Worm (Caenorhabditis elegans) whole organism, L1 larva: ENCODE results near the gene Y75B12B.13.
A peak's percentile ranks its signal among the peaks of the same experiment; 100 is the strongest.

Experiments used
- C16A3.4 ChIP-seq: fragments of 150-350 bp; optimal IDR thresholded peaks from 2 replicates; lab custom pipeline; 2014; ENCODE audit warnings: missing biosample characterization, missing genetic modification characterization
- C34B4.2 ChIP-seq: sonication (generic microtip); optimal IDR thresholded peaks from 2 replicates; lab custom pipeline; 2017; ENCODE audit warnings: mild to moderate bottlenecking, missing genetic modification characterization, missing compliant biosample characterization
- F16B12.6 ChIP-seq: fragments of 150-350 bp; optimal IDR thresholded peaks from 2 replicates; lab custom pipeline; 2014; ENCODE audit warnings: missing biosample characterization, missing genetic modification characterization
- blmp-1 ChIP-seq: fragments of 150-350 bp; optimal IDR thresholded peaks from 2 replicates; lab custom pipeline; 2014; ENCODE audit warnings: missing biosample characterization, missing genetic modification characterization
- ceh-63 ChIP-seq: fragments of 200-800 bp; sonication (Bioruptor generic); optimal IDR thresholded peaks from 2 replicates; lab custom pipeline; 2018; ENCODE audit warnings: mild to moderate bottlenecking, missing genetic modification characterization, missing compliant biosample characterization
- ceh-8 ChIP-seq: fragments of 200-800 bp; sonication (Bioruptor generic); optimal IDR thresholded peaks from 2 replicates; lab custom pipeline; 2018; ENCODE audit warnings: mild to moderate bottlenecking, missing genetic modification characterization, moderate library complexity, missing compliant biosample characterization
- ceh-82 ChIP-seq, 3 experiments: fragments of 150-350 bp in 1 of 3; sonication (generic microtip) in 2 of 3; optimal IDR thresholded peaks; 2 replicates each; lab custom pipeline; 2014 to 2017; ENCODE audit warnings: missing biosample characterization in 3 of 3, missing genetic modification characterization in 3 of 3
- ceh-90 ChIP-seq: sonication (generic microtip); optimal IDR thresholded peaks from 2 replicates; lab custom pipeline; 2016; ENCODE audit warnings: missing genetic modification characterization, missing compliant biosample characterization
- ces-1 ChIP-seq: fragments of 150-350 bp; optimal IDR thresholded peaks from 2 replicates; lab custom pipeline; 2014; ENCODE audit warnings: missing biosample characterization, missing genetic modification reagents, missing genetic modification characterization
- dsc-1 ChIP-seq: sonication (generic microtip); optimal IDR thresholded peaks from 2 replicates; lab custom pipeline; 2016; ENCODE audit warnings: mild to moderate bottlenecking, missing genetic modification characterization, missing compliant biosample characterization
- egl-13 ChIP-seq: sonication (generic microtip); optimal IDR thresholded peaks from 2 replicates; lab custom pipeline; 2016; ENCODE audit warnings: missing genotype, missing genetic modification reagents, missing genetic modification characterization, missing compliant biosample characterization
- egl-27 ChIP-seq, 2 experiments: fragments of 150-350 bp in 1 of 2; sonication (generic microtip); optimal IDR thresholded peaks; 3 replicates each; lab custom pipeline; 2017 to 2018; ENCODE audit warnings: missing biosample characterization in 2 of 2, missing genetic modification characterization in 2 of 2, missing genetic modification reagents in 2 of 2
- fkh-10 ChIP-seq: sonication (generic microtip); optimal IDR thresholded peaks from 2 replicates; lab custom pipeline; 2017; ENCODE audit warnings: missing biosample characterization, missing genetic modification reagents, missing genetic modification characterization
- fkh-8 ChIP-seq: sonication (generic microtip); optimal IDR thresholded peaks from 2 replicates; lab custom pipeline; 2016; ENCODE audit warnings: mild to moderate bottlenecking, missing genetic modification characterization, missing compliant biosample characterization
- fos-1 ChIP-seq: fragments of 150-350 bp; optimal IDR thresholded peaks from 2 replicates; lab custom pipeline; 2014; ENCODE audit warnings: missing biosample characterization, missing genetic modification characterization
- grh-1 ChIP-seq: fragments of 200-800 bp; sonication (Bioruptor generic); IDR thresholded peaks from 2 replicates; pipeline ENCODE4 v1.3.6; 2022; ENCODE audit warnings: missing genetic modification reagents, missing genetic modification characterization, missing compliant biosample characterization
- hlh-17 ChIP-seq: fragments of 200-800 bp; sonication (Bioruptor generic); optimal IDR thresholded peaks from 2 replicates; lab custom pipeline; 2018; ENCODE audit warnings: missing genetic modification characterization, mild to moderate bottlenecking, missing compliant biosample characterization, moderate library complexity, borderline replicate concordance
- hlh-4 ChIP-seq: sonication (generic microtip); optimal IDR thresholded peaks from 2 replicates; lab custom pipeline; 2016; ENCODE audit warnings: mild to moderate bottlenecking, missing genetic modification characterization, missing compliant biosample characterization
- jun-1 ChIP-seq: fragments of 150-350 bp; optimal IDR thresholded peaks from 2 replicates; lab custom pipeline; 2014; ENCODE audit warnings: missing biosample characterization, missing genetic modification reagents, missing genetic modification characterization
- lin-13 ChIP-seq: fragments of 150-350 bp; optimal IDR thresholded peaks from 2 replicates; lab custom pipeline; 2014; ENCODE audit warnings: missing biosample characterization, missing genetic modification reagents, missing genetic modification characterization
- lin-15B ChIP-seq: fragments of 150-350 bp; sonication (generic microtip); optimal IDR thresholded peaks from 3 replicates; lab custom pipeline; 2014; ENCODE audit warnings: missing biosample characterization, missing genetic modification characterization
- lin-35 ChIP-seq, 2 experiments: fragments of 150-350 bp; optimal IDR thresholded peaks; 2 replicates each; lab custom pipeline; 2014; ENCODE audit warnings: missing biosample characterization in 2 of 2, missing genetic modification characterization in 2 of 2, missing genetic modification reagents in 2 of 2
- nhr-11 ChIP-seq: fragments of 150-350 bp; optimal IDR thresholded peaks from 2 replicates; lab custom pipeline; 2014; ENCODE audit warnings: missing biosample characterization, missing genetic modification characterization
- nhr-19 ChIP-seq: fragments of 200-800 bp; sonication (Bioruptor generic); conservative IDR thresholded peaks from 2 replicates; pipeline ENCODE4 v1.3.6; 2022; ENCODE audit warnings: missing genetic modification characterization, missing compliant biosample characterization
- nhr-20 ChIP-seq: sonication (generic microtip); optimal IDR thresholded peaks from 2 replicates; lab custom pipeline; 2016; ENCODE audit warnings: mild to moderate bottlenecking, missing genetic modification characterization, missing compliant biosample characterization
- nhr-237 ChIP-seq: fragments of 150-350 bp; optimal IDR thresholded peaks from 2 replicates; lab custom pipeline; 2014; ENCODE audit warnings: missing biosample characterization, missing genetic modification characterization
- nhr-47 ChIP-seq: sonication (generic microtip); optimal IDR thresholded peaks from 2 replicates; lab custom pipeline; 2016; ENCODE audit warnings: mild to moderate bottlenecking, missing genetic modification characterization, moderate library complexity, missing compliant biosample characterization
- nhr-71 ChIP-seq: sonication (generic microtip); optimal IDR thresholded peaks from 2 replicates; lab custom pipeline; 2016; ENCODE audit warnings: mild to moderate bottlenecking, missing genetic modification characterization, moderate library complexity, missing compliant biosample characterization
- nhr-85 ChIP-seq: sonication (generic microtip); peaks from one replicate; lab custom pipeline; 2016; ENCODE audit warnings: missing genetic modification characterization, inconsistent platforms, missing compliant biosample characterization
- nhr-90 ChIP-seq: sonication (generic microtip); optimal IDR thresholded peaks from 2 replicates; lab custom pipeline; 2016; ENCODE audit warnings: mild to moderate bottlenecking, missing genetic modification characterization, missing compliant biosample characterization; ENCODE audit not compliant: poor library complexity
- pag-3 ChIP-seq: sonication (generic microtip); optimal IDR thresholded peaks from 2 replicates; lab custom pipeline; 2017; ENCODE audit warnings: missing genetic modification characterization, mild to moderate bottlenecking, missing compliant biosample characterization, antibody characterized with exemption, borderline replicate concordance; ENCODE audit not compliant: insufficient read depth
- pqm-1 ChIP-seq: sonication (generic microtip); optimal IDR thresholded peaks from 3 replicates; lab custom pipeline; 2017; ENCODE audit warnings: missing biosample characterization, missing genetic modification characterization
- snpc-4 ChIP-seq: fragments of 150-350 bp; optimal IDR thresholded peaks from 2 replicates; lab custom pipeline; 2014; ENCODE audit warnings: missing biosample characterization, missing genetic modification characterization
- snu-23 ChIP-seq: sonication (generic microtip); optimal IDR thresholded peaks from 2 replicates; lab custom pipeline; 2016; ENCODE audit warnings: missing genetic modification characterization, missing compliant biosample characterization
- swsn-7 ChIP-seq: sonication (generic microtip); optimal IDR thresholded peaks from 2 replicates; lab custom pipeline; 2016; ENCODE audit warnings: missing genetic modification characterization, missing compliant biosample characterization
- tlp-1 ChIP-seq: fragments of 150-350 bp; optimal IDR thresholded peaks from 2 replicates; lab custom pipeline; 2014; ENCODE audit warnings: missing biosample characterization, missing genetic modification characterization
- unc-86 ChIP-seq: sonication (generic microtip); optimal IDR thresholded peaks from 2 replicates; lab custom pipeline; 2016; ENCODE audit warnings: missing genetic modification characterization, missing compliant biosample characterization
- unc-98 ChIP-seq: fragments of 200-800 bp; sonication (Bioruptor generic); IDR thresholded peaks from 2 replicates; pipeline ENCODE4 v1.3.6; 2022; ENCODE audit warnings: missing genetic modification characterization, missing compliant biosample characterization
- vab-15 ChIP-seq: sonication (generic microtip); optimal IDR thresholded peaks from 2 replicates; lab custom pipeline; 2017; ENCODE audit warnings: missing genotype, mild to moderate bottlenecking, missing genetic modification characterization, missing compliant biosample characterization
- xbp-1 ChIP-seq: sonication (generic microtip); optimal IDR thresholded peaks from 2 replicates; lab custom pipeline; 2016; ENCODE audit warnings: missing genetic modification characterization, missing compliant biosample characterization
- zip-4 ChIP-seq: fragments of 200-800 bp; sonication (Bioruptor generic); optimal IDR thresholded peaks from 2 replicates; lab custom pipeline; 2018; ENCODE audit warnings: mild to moderate bottlenecking, missing genetic modification characterization, moderate library complexity, missing compliant biosample characterization
- ztf-11 ChIP-seq, 2 experiments: sonication (generic microtip); optimal IDR thresholded peaks; 2 replicates each; lab custom pipeline; 2016 to 2017; ENCODE audit warnings: missing genetic modification characterization in 2 of 2, missing biosample characterization in 1 of 2, missing compliant biosample characterization in 1 of 2

Y75B12B.13 gene

DNA sequence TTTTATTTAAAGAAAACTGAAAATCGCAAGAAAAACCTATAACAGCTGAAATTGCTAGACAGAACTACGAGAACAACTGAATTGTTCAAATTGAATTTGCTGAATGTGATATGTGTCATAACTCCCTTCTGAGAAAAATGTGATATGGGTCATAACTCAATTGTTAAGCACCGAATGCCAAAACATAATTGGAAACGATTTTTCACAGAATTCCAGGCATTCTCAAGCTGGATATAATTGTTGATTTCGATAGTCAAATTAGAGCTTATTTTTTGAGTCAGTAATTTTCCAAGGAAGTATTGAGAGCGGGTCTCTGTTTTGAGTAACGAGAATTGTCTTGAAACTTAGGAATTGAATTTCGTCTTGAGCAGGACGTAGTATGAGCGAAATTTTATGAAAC lies 11.9 kb downstream of the Y75B12B.13 start:
- TF ChIP-seq lin-15B (tag; lab: Kevin White, UChicago) (no peak), unc-98 (GFP tag; lab: Robert Waterston, UW) (no peak), hlh-4 (peak; percentile 54), zip-4 (GFP tag; lab: Kevin White, UChicago) (no peak), nhr-11 (tag; lab: Kevin White, UChicago) (peak; percentile 13), unc-86 (tag; lab: Kevin White, UChicago) (no peak), pag-3 (tag; lab: Kevin White, UChicago) (no peak), ceh-82 (tag; optimal IDR thresholded peaks at IDR 0.05; lab: Kevin White, UChicago) (no peak), tlp-1 (no peak), nhr-71 (peak; percentile 59), jun-1 (tag; lab: Kevin White, UChicago) (no peak), nhr-47 (tag; lab: Kevin White, UChicago) (peak; percentile 62), lin-13 (GFP tag; lab: Kevin White, UChicago) (no peak), xbp-1 (no peak), fkh-8 (tag; lab: Kevin White, UChicago) (peak; percentile 58)

DNA sequence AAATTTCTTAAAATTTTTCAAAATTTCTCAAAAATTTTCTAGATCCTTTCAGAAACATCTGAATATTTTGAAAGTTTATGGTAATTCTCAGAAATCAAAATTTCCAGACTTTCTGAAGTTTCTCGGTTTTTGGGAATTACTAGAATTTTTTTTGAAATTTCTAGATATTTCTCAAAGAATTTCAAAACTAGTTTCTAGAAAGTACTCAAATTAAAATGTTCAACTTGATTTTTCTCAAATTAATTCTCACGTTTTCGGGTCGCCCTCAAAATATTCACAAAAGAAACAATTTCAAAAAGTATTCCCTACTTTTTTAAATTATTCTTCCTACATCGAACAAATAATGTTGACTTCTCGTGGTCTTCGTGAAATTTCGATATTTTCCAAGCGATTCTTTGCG lies 14.1 kb downstream of the Y75B12B.13 start, which contains the start of gene T09F5.10:
Gene T09F5.10 (plus strand): TSS at position 301 of the 400 bp plus-strand sequence.
- TF ChIP-seq ceh-8 (GFP tag; lab: Kevin White, UChicago) (no peak), F16B12.6 (no peak), C16A3.4 (no peak), ces-1 (GFP tag; lab: Kevin White, UChicago) (no peak), blmp-1 (tag; lab: Kevin White, UChicago) (no peak), nhr-47 (tag; lab: Kevin White, UChicago) (no peak), snpc-4 (no peak), hlh-4 (no peak), unc-98 (GFP tag; lab: Robert Waterston, UW) (no peak), hlh-17 (no peak), ceh-82 (tag; optimal IDR thresholded peaks at IDR 0.05; lab: Kevin White, UChicago) (no peak), nhr-19 (GFP tag; lab: Robert Waterston, UW) (no peak), fos-1 (no peak), egl-13 (tag; lab: Kevin White, UChicago) (no peak)

DNA sequence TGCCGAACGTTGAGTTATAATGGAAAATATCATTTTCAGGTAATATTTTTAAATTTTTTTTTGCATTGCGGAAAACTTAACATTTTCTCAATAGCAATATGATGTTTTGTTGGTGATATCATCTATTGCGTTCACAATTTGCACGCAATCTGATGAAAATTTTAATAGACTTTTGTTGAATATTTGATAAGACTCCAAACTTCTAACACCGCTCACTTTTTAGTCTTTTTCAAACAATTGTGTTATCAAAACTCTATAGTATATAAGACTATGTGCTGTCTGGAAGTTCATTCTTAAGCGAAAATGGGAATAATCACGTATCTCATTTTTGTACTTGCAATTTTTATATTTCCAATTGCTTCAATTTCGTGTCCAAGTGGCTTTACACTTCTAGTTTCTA lies 18.4 kb downstream of the Y75B12B.13 start, which contains the start of gene clec-47:
Gene clec-47 (plus strand): TSS at position 301 of the 400 bp plus-strand sequence.
- TF ChIP-seq swsn-7, result no peak
- TF ChIP-seq hlh-17, result no peak
- no peak for TF ChIP-seq lin-15B (tag; lab: Kevin White, UChicago)
- TF ChIP-seq egl-27 (tag; optimal IDR thresholded peaks at IDR 0.05; lab: Kevin White, UChicago), result no peak
- no peak for TF ChIP-seq nhr-90 (tag; lab: Kevin White, UChicago)
- TF ChIP-seq jun-1 (tag; lab: Kevin White, UChicago), result no peak
- no peak for TF ChIP-seq nhr-19 (GFP tag; lab: Robert Waterston, UW)
- no peak for TF ChIP-seq nhr-237 (tag; lab: Kevin White, UChicago)

DNA sequence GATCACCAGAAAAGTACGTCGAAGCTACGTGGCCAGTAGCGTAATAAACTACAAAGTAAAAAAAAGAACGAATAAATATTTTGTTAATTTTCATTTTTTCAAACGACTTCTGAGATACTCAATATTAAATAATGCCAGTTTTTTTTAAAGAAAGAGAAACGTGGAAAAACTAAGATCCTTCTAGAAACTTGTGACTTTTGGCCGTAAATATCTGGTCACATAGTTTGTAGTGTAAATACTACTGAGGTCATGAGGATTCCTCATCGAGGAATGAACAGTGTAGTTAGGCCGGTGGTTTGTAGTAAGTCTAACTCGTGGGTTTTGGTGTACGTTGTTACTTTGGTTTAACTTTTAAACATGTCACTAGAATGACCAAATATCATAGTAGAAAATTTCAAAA lies 25.8 kb downstream of the Y75B12B.13 start:
- peak in 1 of 2 experiments; percentile 24 for TF ChIP-seq lin-35 (GFP tag; optimal IDR thresholded peaks at IDR 0.05; lab: Kevin White, UChicago)
- TF ChIP-seq nhr-20, result peak; percentile 81
- TF ChIP-seq nhr-85 (tag; lab: Kevin White, UChicago), result peak; percentile 65
- TF ChIP-seq snu-23 (GFP tag; lab: Kevin White, UChicago), result peak; percentile 28

DNA sequence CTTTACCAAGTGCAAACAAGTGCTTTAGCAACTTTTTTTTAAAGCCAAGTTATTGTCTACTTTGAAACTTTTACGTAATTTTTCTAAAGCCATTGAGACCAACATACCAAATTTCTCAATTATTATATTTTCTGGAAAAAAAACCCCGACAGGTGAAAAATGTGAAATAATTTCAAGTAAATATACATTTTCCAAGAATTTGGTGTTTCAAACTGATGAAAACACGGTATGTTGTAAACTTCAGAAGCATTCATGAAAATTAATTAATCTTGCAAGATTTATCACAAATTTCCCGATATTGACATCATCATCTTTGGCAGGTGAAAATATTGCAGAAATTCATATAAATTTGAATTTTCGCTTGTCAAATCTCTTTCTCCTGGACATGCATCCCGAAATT lies 31.1 kb downstream of the Y75B12B.13 start, which contains the start of gene srz-11:
Gene srz-11 (plus strand): TSS at position 386 of the 400 bp plus-strand sequence.
- no peak for TF ChIP-seq vab-15
- peak; percentile 10 for TF ChIP-seq nhr-47 (tag; lab: Kevin White, UChicago)
- no peak for TF ChIP-seq ceh-90 (tag; lab: Kevin White, UChicago)
- TF ChIP-seq ceh-63 (GFP tag; lab: Kevin White, UChicago), result no peak
- TF ChIP-seq grh-1 (GFP tag; lab: Robert Waterston, UW), result no peak
- no peak for TF ChIP-seq dsc-1 (tag; lab: Kevin White, UChicago)
- no peak for TF ChIP-seq lin-13 (GFP tag; lab: Kevin White, UChicago)
- TF ChIP-seq C34B4.2, result no peak
- peak; percentile 24 for TF ChIP-seq fkh-8 (tag; lab: Kevin White, UChicago)
- no peak for TF ChIP-seq fkh-10
- TF ChIP-seq ztf-11 (tag; optimal IDR thresholded peaks at IDR 0.05; lab: Kevin White, UChicago), result no peak
- no peak for TF ChIP-seq pqm-1 (tag; lab: Kevin White, UChicago)
- peak; percentile 100 for TF ChIP-seq hlh-4
- TF ChIP-seq nhr-11 (tag; lab: Kevin White, UChicago), result no peak
